Fruit fly (Drosophila melanogaster) whole organism, embryonic: Measurements from ENCODE around the gene prg.

Source experiments
- Blimp-1 ChIP-seq: fragments of 200-800 bp; sonication (Bioruptor generic); optimal IDR thresholded peaks from 3 replicates; lab custom pipeline; 2018; ENCODE audit warnings: missing biosample characterization, missing genetic modification characterization, mild to moderate bottlenecking, moderate library complexity, missing genetic modification reagents
- CG12219 ChIP-seq: fragments of 200-800 bp; sonication (Bioruptor generic); optimal IDR thresholded peaks from 3 replicates; lab custom pipeline; 2018; ENCODE audit warnings: missing biosample characterization, mild to moderate bottlenecking, missing genetic modification characterization
- CG14014 ChIP-seq: fragments of 200-800 bp; sonication (Bioruptor generic); IDR thresholded peaks from 2 replicates; pipeline ENCODE4 v1.3.6; 2022; ENCODE audit warnings: missing biosample characterization, missing genetic modification characterization
- CG15011 ChIP-seq: fragments of 200-800 bp; sonication (Bioruptor generic); optimal IDR thresholded peaks from 3 replicates; lab custom pipeline; 2018; ENCODE audit warnings: missing biosample characterization, mild to moderate bottlenecking, missing genetic modification characterization
- CG1602 ChIP-seq: fragments of 200-800 bp; sonication (Bioruptor generic); optimal IDR thresholded peaks from 3 replicates; lab custom pipeline; 2016; ENCODE audit warnings: missing biosample characterization, missing genetic modification characterization
- CG17385 ChIP-seq: fragments of 200-800 bp; sonication (Bioruptor generic); optimal IDR thresholded peaks from 3 replicates; lab custom pipeline; 2018; ENCODE audit warnings: missing biosample characterization, mild to moderate bottlenecking, missing genetic modification characterization
- CG17802 ChIP-seq: fragments of 200-800 bp; sonication (Bioruptor generic); optimal IDR thresholded peaks from 2 replicates; lab custom pipeline; 2018; ENCODE audit warnings: missing biosample characterization, mild to moderate bottlenecking, missing genetic modification characterization, moderate library complexity
- CG1832 ChIP-seq: fragments of 200-800 bp; sonication (Bioruptor generic); optimal IDR thresholded peaks from 2 replicates; lab custom pipeline; 2017; ENCODE audit warnings: missing biosample characterization, mild to moderate bottlenecking, missing genetic modification characterization, inconsistent platforms
- CG2116 ChIP-seq: fragments of 200-800 bp; sonication (Bioruptor generic); optimal IDR thresholded peaks from 3 replicates; lab custom pipeline; 2018; ENCODE audit warnings: missing biosample characterization, mild to moderate bottlenecking, missing genetic modification characterization
- CG2712 ChIP-seq: fragments of 200-800 bp; optimal IDR thresholded peaks from 3 replicates; lab custom pipeline; 2019; ENCODE audit warnings: missing biosample characterization, mild to moderate bottlenecking, missing genetic modification characterization, moderate library complexity
- CG30403 ChIP-seq: fragments of 200-800 bp; sonication (Bioruptor generic); optimal IDR thresholded peaks from 3 replicates; lab custom pipeline; 2016; ENCODE audit warnings: missing biosample characterization, missing genetic modification characterization
- CG31224 ChIP-seq: fragments of 200-800 bp; sonication (Bioruptor generic); IDR thresholded peaks from 2 replicates; pipeline ENCODE4 v1.3.6; 2022; ENCODE audit warnings: missing biosample characterization, missing genetic modification characterization
- CG42726 ChIP-seq: fragments of 200-800 bp; sonication (Bioruptor generic); IDR thresholded peaks from 2 replicates; pipeline ENCODE4 v1.3.6; 2022; ENCODE audit warnings: missing biosample characterization, missing genetic modification characterization; ENCODE audit not compliant: partially characterized antibody
- CG4854 ChIP-seq: fragments of 200-800 bp; sonication (Bioruptor generic); optimal IDR thresholded peaks from 2 replicates; lab custom pipeline; 2016; ENCODE audit warnings: missing biosample characterization, missing genetic modification characterization, inconsistent platforms
- CG5180 ChIP-seq: fragments of 200-800 bp; sonication (Bioruptor generic); optimal IDR thresholded peaks from 3 replicates; lab custom pipeline; 2017; ENCODE audit warnings: missing biosample characterization, missing genetic modification characterization, mild to moderate bottlenecking, moderate library complexity, missing genetic modification reagents
- CG7556 ChIP-seq: fragments of 200-800 bp; sonication (Bioruptor generic); optimal IDR thresholded peaks from 2 replicates; lab custom pipeline; 2017; ENCODE audit warnings: missing biosample characterization, mild to moderate bottlenecking, missing genetic modification characterization
- CG8290 ChIP-seq, 3 experiments: fragments of 200-800 bp; sonication (Bioruptor generic); optimal IDR thresholded peaks; 2 replicates each; lab custom pipeline; 2016 to 2019; ENCODE audit warnings: missing biosample characterization in 3 of 3, missing genetic modification characterization in 3 of 3, mild to moderate bottlenecking in 2 of 3, moderate library complexity in 1 of 3
- CG9727 ChIP-seq: fragments of 200-800 bp; sonication (Bioruptor generic); optimal IDR thresholded peaks from 3 replicates; lab custom pipeline; 2017; ENCODE audit warnings: missing biosample characterization, mild to moderate bottlenecking, missing genetic modification characterization
- GATAe ChIP-seq: fragments of 200-800 bp; sonication (Bioruptor generic); conservative IDR thresholded peaks from 2 replicates; pipeline ENCODE4 v1.3.6; 2022; ENCODE audit warnings: missing biosample characterization, missing genetic modification characterization
- Myb ChIP-seq: fragments of 200-800 bp; sonication (Bioruptor generic); optimal IDR thresholded peaks from 2 replicates; lab custom pipeline; 2016; ENCODE audit warnings: missing biosample characterization, missing genetic modification characterization
- Oaz ChIP-seq: fragments of 200-800 bp; sonication (Bioruptor generic); IDR thresholded peaks from 2 replicates; pipeline ENCODE4 v1.3.6; 2022; ENCODE audit warnings: missing biosample characterization, missing genetic modification characterization
- Poxn ChIP-seq: fragments of 200-800 bp; sonication (Bioruptor generic); IDR thresholded peaks from 2 replicates; pipeline ENCODE4 v1.3.6; 2022; ENCODE audit warnings: missing biosample characterization, missing genetic modification characterization
- Scr ChIP-seq: fragments of 200-800 bp; sonication (Bioruptor generic); IDR thresholded peaks from 2 replicates; pipeline ENCODE4 v1.3.6; 2022; ENCODE audit warnings: missing biosample characterization, missing genetic modification characterization; ENCODE audit not compliant: partially characterized antibody
- Sin3A ChIP-seq: fragments of >200 bp; optimal IDR thresholded peaks from 2 replicates; lab custom pipeline; 2018
- Spps ChIP-seq: fragments of 200-800 bp; sonication (Bioruptor generic); optimal IDR thresholded peaks from 2 replicates; lab custom pipeline; 2018; ENCODE audit warnings: missing biosample characterization, mild to moderate bottlenecking, missing genetic modification characterization
- Sry-δ ChIP-seq: fragments of 200-800 bp; sonication (Bioruptor generic); optimal IDR thresholded peaks from 2 replicates; lab custom pipeline; 2016; ENCODE audit warnings: missing biosample characterization, missing genetic modification characterization
- Ssrp ChIP-seq: fragments of 200-800 bp; sonication (Bioruptor generic); optimal IDR thresholded peaks from 2 replicates; lab custom pipeline; 2018; ENCODE audit warnings: missing biosample characterization, mild to moderate bottlenecking, missing genetic modification characterization, moderate library complexity
- Trl ChIP-seq, 3 experiments: fragments of >200 bp in 2 of 3; fragments of 200-800 bp in 1 of 3; sonication (Bioruptor generic) in 1 of 3; optimal IDR thresholded peaks; 2 replicates in 1 of 3; 3 replicates in 2 of 3; lab custom pipeline; 2016 to 2017; ENCODE audit warnings: missing biosample characterization in 1 of 3, missing genetic modification characterization in 1 of 3
- Usf ChIP-seq: fragments of 200-800 bp; sonication (Bioruptor generic); optimal IDR thresholded peaks from 2 replicates; lab custom pipeline; 2017; ENCODE audit warnings: missing genotype, missing biosample characterization, missing genetic modification characterization
- Xrp1 ChIP-seq: fragments of 200-800 bp; sonication (Bioruptor generic); IDR thresholded peaks from 2 replicates; pipeline ENCODE4 v1.3.6; 2022; ENCODE audit warnings: missing biosample characterization, missing genetic modification characterization
- ab ChIP-seq: fragments of 200-800 bp; sonication (Bioruptor generic); optimal IDR thresholded peaks from 2 replicates; lab custom pipeline; 2016; ENCODE audit warnings: missing biosample characterization, missing genetic modification characterization
- abd-A ChIP-seq: fragments of 200-800 bp; sonication (Bioruptor generic); optimal IDR thresholded peaks from 3 replicates; lab custom pipeline; 2019; ENCODE audit warnings: missing biosample characterization, mild to moderate bottlenecking, missing genetic modification characterization, moderate library complexity
- al ChIP-seq: fragments of 200-800 bp; sonication (Bioruptor generic); IDR thresholded peaks from 2 replicates; pipeline ENCODE4 v1.3.6; 2022; ENCODE audit warnings: missing biosample characterization, missing genetic modification characterization
- bsh ChIP-seq, 2 experiments: fragments of 200-800 bp; sonication (Bioruptor generic); optimal IDR thresholded peaks; 2 replicates each; lab custom pipeline; 2017 to 2018; ENCODE audit warnings: mild to moderate bottlenecking in 2 of 2, missing biosample characterization in 2 of 2, missing genetic modification characterization in 2 of 2, moderate library complexity in 1 of 2
- dmrt99B ChIP-seq: fragments of 200-800 bp; sonication (Bioruptor generic); optimal IDR thresholded peaks from 2 replicates; lab custom pipeline; 2018; ENCODE audit warnings: missing biosample characterization, mild to moderate bottlenecking, missing genetic modification characterization, moderate library complexity
- en ChIP-seq: fragments of 200-800 bp; sonication (Bioruptor generic); optimal IDR thresholded peaks from 2 replicates; lab custom pipeline; 2016; ENCODE audit warnings: missing biosample characterization, missing genetic modification characterization
- esg ChIP-seq: fragments of 200-800 bp; sonication (Bioruptor generic); conservative IDR thresholded peaks from 2 replicates; pipeline ENCODE4 v1.3.6; 2022; ENCODE audit warnings: missing biosample characterization, missing genetic modification characterization
- gcm2 ChIP-seq: fragments of 200-800 bp; sonication (Bioruptor generic); optimal IDR thresholded peaks from 2 replicates; lab custom pipeline; 2016; ENCODE audit warnings: missing biosample characterization, missing genetic modification characterization
- luna ChIP-seq: fragments of 200-800 bp; sonication (Bioruptor generic); optimal IDR thresholded peaks from 2 replicates; lab custom pipeline; 2016; ENCODE audit warnings: missing biosample characterization, missing genetic modification characterization
- nmo ChIP-seq: fragments of 200-800 bp; sonication (Bioruptor generic); optimal IDR thresholded peaks from 2 replicates; lab custom pipeline; 2018; ENCODE audit warnings: missing biosample characterization, mild to moderate bottlenecking, missing genetic modification characterization, moderate library complexity
- pfk ChIP-seq: fragments of 200-800 bp; sonication (Bioruptor generic); optimal IDR thresholded peaks from 2 replicates; lab custom pipeline; 2018; ENCODE audit warnings: missing biosample characterization, mild to moderate bottlenecking, missing genetic modification characterization, moderate library complexity
- pnt ChIP-seq: fragments of 200-800 bp; sonication (Bioruptor generic); optimal IDR thresholded peaks from 3 replicates; lab custom pipeline; 2016; ENCODE audit warnings: missing biosample characterization, missing genetic modification characterization
- pros ChIP-seq: fragments of 200-800 bp; sonication (Bioruptor generic); optimal IDR thresholded peaks from 3 replicates; lab custom pipeline; 2019; ENCODE audit warnings: missing biosample characterization, mild to moderate bottlenecking, missing genetic modification characterization, moderate library complexity
- pum ChIP-seq: fragments of 200-800 bp; sonication (Bioruptor generic); optimal IDR thresholded peaks from 2 replicates; lab custom pipeline; 2016; ENCODE audit warnings: missing biosample characterization, missing genetic modification characterization
- seq ChIP-seq: fragments of 200-800 bp; sonication (Bioruptor generic); IDR thresholded peaks from 2 replicates; pipeline ENCODE4 v1.3.6; 2022; ENCODE audit warnings: missing biosample characterization, missing genetic modification characterization
- sim ChIP-seq: fragments of 200-800 bp; sonication (Bioruptor generic); IDR thresholded peaks from 2 replicates; pipeline ENCODE4 v1.3.6; 2022; ENCODE audit warnings: missing biosample characterization, missing genetic modification characterization
- slou ChIP-seq: fragments of 200-800 bp; sonication (Bioruptor generic); optimal IDR thresholded peaks from 3 replicates; lab custom pipeline; 2016; ENCODE audit warnings: missing biosample characterization, missing genetic modification characterization
- tap ChIP-seq: fragments of 200-800 bp; optimal IDR thresholded peaks from 3 replicates; lab custom pipeline; 2019; ENCODE audit warnings: missing biosample characterization, mild to moderate bottlenecking, missing genetic modification characterization, moderate library complexity
- zen ChIP-seq: fragments of 200-800 bp; sonication (Bioruptor generic); optimal IDR thresholded peaks from 3 replicates; lab custom pipeline; 2018; ENCODE audit warnings: missing biosample characterization, mild to moderate bottlenecking, missing genetic modification characterization, moderate library complexity

prg gene

dm6 chr2L:8464107-8464582, at the start of gene prg (continued):
- TF ChIP-seq Xrp1, result peak; percentile 74
- peak; percentile 70 for TF ChIP-seq CG9727
- TF ChIP-seq CG7556, result peak; percentile 70
- 0 out of 2 replicates have a peak, but pooled peaks have one; percentile 22 for TF ChIP-seq esg
- TF ChIP-seq CG31224 (GFP tag; lab: Robert Waterston, UW), result peak; percentile 33; the same call in 1 of the 2 replicates
- no peak for TF ChIP-seq pfk (GFP tag; lab: Kevin White, UChicago)
- no peak for TF ChIP-seq Spps (tag; lab: Kevin White, UChicago)
- peak; percentile 66 for TF ChIP-seq CG17385 (GFP tag; lab: Kevin White, UChicago)
- peak; percentile 72 for TF ChIP-seq slou (GFP tag; lab: Kevin White, UChicago)
- peak; percentile 49 for TF ChIP-seq luna (GFP tag; lab: Kevin White, UChicago)
- TF ChIP-seq GATAe (GFP tag; lab: Robert Waterston, UW), result 0 out of 2 replicates have a peak, but pooled peaks have one; percentile 16
- TF ChIP-seq Blimp-1 (GFP tag; lab: Kevin White, UChicago), result peak; percentile 62
- TF ChIP-seq Poxn (GFP tag; lab: Robert Waterston, UW), result no peak
- peak; percentile 75 for TF ChIP-seq CG2116 (GFP tag; lab: Kevin White, UChicago)
- TF ChIP-seq Usf, result no peak
- no peak for TF ChIP-seq sim (GFP tag; lab: Robert Waterston, UW)
- peak; percentile 51 for TF ChIP-seq Ssrp (tag; lab: Kevin White, UChicago)
- TF ChIP-seq bsh (GFP tag; optimal IDR thresholded peaks at IDR 0.05; lab: Kevin White, UChicago), result peak; percentile 7 to 58
- peak; percentile 95 for TF ChIP-seq CG42726 (GFP tag; lab: Robert Waterston, UW)
- no peak for TF ChIP-seq Sin3A
- peak; percentile 42 for TF ChIP-seq tap (tag; lab: Kevin White, UChicago)
- TF ChIP-seq CG1832 (GFP tag; lab: Kevin White, UChicago), result no peak
- no peak for TF ChIP-seq ab (GFP tag; lab: Kevin White, UChicago)
- TF ChIP-seq pnt (GFP tag; lab: Kevin White, UChicago), result peak; percentile 13
- TF ChIP-seq gcm2 (GFP tag; lab: Kevin White, UChicago), result peak; percentile 44
- TF ChIP-seq nmo (GFP tag; lab: Kevin White, UChicago), result peak; percentile 66
- TF ChIP-seq CG15011 (GFP tag; lab: Kevin White, UChicago), result peak; percentile 44
- peak; percentile 42 for TF ChIP-seq CG4854 (GFP tag; lab: Kevin White, UChicago)
- TF ChIP-seq Scr (GFP tag; lab: Robert Waterston, UW), result peak; percentile 96
- peak; percentile 49 for TF ChIP-seq CG1602 (GFP tag; lab: Kevin White, UChicago)
- peak; percentile 67 for TF ChIP-seq CG8290 (GFP tag; optimal IDR thresholded peaks at IDR 0.05; lab: Kevin White, UChicago)
- peak in 1 of 2 experiments; percentile 61 for TF ChIP-seq CG8290 (tag; optimal IDR thresholded peaks at IDR 0.05; lab: Kevin White, UChicago)
- peak; percentile 69 for TF ChIP-seq CG14014 (GFP tag; lab: Robert Waterston, UW)
- no peak for TF ChIP-seq CG12219 (GFP tag; lab: Kevin White, UChicago)
- TF ChIP-seq zen (tag; lab: Kevin White, UChicago), result peak; percentile 40
- no peak for TF ChIP-seq CG17802 (tag; lab: Kevin White, UChicago)
- TF ChIP-seq al, result peak; percentile 19; the same call in 1 of the 2 replicates
- TF ChIP-seq Sry-δ (GFP tag; lab: Kevin White, UChicago), result peak; percentile 77
- TF ChIP-seq seq (GFP tag; lab: Robert Waterston, UW), result peak; percentile 38; the same call in 1 of the 2 replicates
- TF ChIP-seq Myb (GFP tag; lab: Kevin White, UChicago), result peak; percentile 55
- TF ChIP-seq CG2712 (tag; lab: Kevin White, UChicago), result peak; percentile 71
- no peak for TF ChIP-seq pros (GFP tag; lab: Kevin White, UChicago)
- TF ChIP-seq CG30403 (GFP tag; lab: Kevin White, UChicago), result peak; percentile 74
- peak; percentile 32; the same call in 1 of the 2 replicates for TF ChIP-seq Oaz (GFP tag; lab: Robert Waterston, UW)
- TF ChIP-seq CG5180 (GFP tag; lab: Kevin White, UChicago), result peak; percentile 57
- TF ChIP-seq Trl (optimal IDR thresholded peaks at IDR 0.05; lab: Kevin White, UChicago), result no peak
- TF ChIP-seq Trl (GFP tag; optimal IDR thresholded peaks at IDR 0.05; lab: Kevin White, UChicago), result peak; percentile 74
- peak; percentile 54 for TF ChIP-seq pum (GFP tag; lab: Kevin White, UChicago)
- no peak for TF ChIP-seq abd-A (tag; lab: Kevin White, UChicago)
- peak; percentile 77 for TF ChIP-seq dmrt99B (tag; lab: Kevin White, UChicago)
- TF ChIP-seq en (GFP tag; lab: Kevin White, UChicago), result peak; percentile 22
